Fruit fly (Drosophila melanogaster): ENCODE measurements around the gene Ugalt.

Gene Ugalt

DNA sequence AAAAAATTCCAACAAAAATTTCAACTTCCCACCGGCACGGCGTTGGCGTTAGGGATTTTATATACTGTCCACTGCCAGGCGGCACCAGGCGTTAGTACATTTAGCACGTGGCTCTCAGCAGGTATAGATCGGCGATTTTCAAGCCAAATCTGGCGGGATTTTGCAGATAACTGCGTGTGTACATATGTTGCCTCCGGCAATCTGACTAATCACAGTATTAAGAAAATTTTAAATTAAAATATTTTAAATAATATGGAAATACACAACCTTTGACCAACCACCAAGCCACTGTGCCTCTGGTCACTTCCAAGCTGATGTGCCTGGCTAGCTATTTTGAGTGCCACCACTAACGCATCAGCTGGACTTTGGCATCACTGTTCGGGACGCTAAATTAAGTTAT is 28.5 kb upstream of the Ugalt start, which contains the start of the genes ttm50 and CG2712 (continued):
- no peak for TF ChIP-seq CG31365 (tag; optimal IDR thresholded peaks at IDR 0.05)
- TF ChIP-seq klu (GFP tag; IDR thresholded peaks at IDR 0.05) = 0 out of 2 replicates have a peak, but pooled peaks have one; percentile 9
- TF ChIP-seq CG4617 (GFP tag; optimal IDR thresholded peaks at IDR 0.05; ENCODE audit: borderline replicate concordance) = peak; percentile 50
- peak; percentile 48 for TF ChIP-seq CG7556 (GFP tag; optimal IDR thresholded peaks at IDR 0.05)
- peak; percentile 38 for TF ChIP-seq Nf-YB (GFP tag; optimal IDR thresholded peaks at IDR 0.05)
- TF ChIP-seq toy (GFP tag; IDR thresholded peaks at IDR 0.05) = no peak
- TF ChIP-seq gro (GFP tag; optimal IDR thresholded peaks at IDR 0.05) = no peak
- no peak for TF ChIP-seq CG7987 (GFP tag; optimal IDR thresholded peaks at IDR 0.05)
- peak; percentile 58; the same call in 1 of the 2 replicates for TF ChIP-seq lmd (GFP tag; IDR thresholded peaks at IDR 0.05)
- peak; percentile 29; the same call in 1 of the 2 replicates for TF ChIP-seq ranshi (GFP tag; IDR thresholded peaks at IDR 0.05)
- no peak for TF ChIP-seq ash1 (GFP tag; optimal IDR thresholded peaks at IDR 0.05)
- no peak for TF ChIP-seq ewg (GFP tag; optimal IDR thresholded peaks at IDR 0.05)
- peak; percentile 21 to 52 for TF ChIP-seq dpn (GFP tag; optimal IDR thresholded peaks at IDR 0.05)
- TF ChIP-seq CG5180 (GFP tag; optimal IDR thresholded peaks at IDR 0.05) = no peak
- TF ChIP-seq HmgD (GFP tag; optimal IDR thresholded peaks at IDR 0.05) = no peak
- TF ChIP-seq CG14965 (GFP tag; optimal IDR thresholded peaks at IDR 0.05; ENCODE audit: borderline replicate concordance) = no peak
- TF ChIP-seq mirr (GFP tag; optimal IDR thresholded peaks at IDR 0.05) = peak; percentile 12
- TF ChIP-seq CG10267 (tag; optimal IDR thresholded peaks at IDR 0.05) = peak; percentile 59
- no peak for TF ChIP-seq Drgx (GFP tag; IDR thresholded peaks at IDR 0.05)
- TF ChIP-seq grau (tag; optimal IDR thresholded peaks at IDR 0.05) = peak; percentile 74
- TF ChIP-seq CG8281 (tag; optimal IDR thresholded peaks at IDR 0.05) = peak; percentile 27
- TF ChIP-seq trem (tag; optimal IDR thresholded peaks at IDR 0.05) = peak; percentile 67
- TF ChIP-seq chn (GFP tag; optimal IDR thresholded peaks at IDR 0.05) = peak; percentile 25
- peak; percentile 40 for TF ChIP-seq CG12104 (GFP tag; optimal IDR thresholded peaks at IDR 0.05)
- TF ChIP-seq Elba2 (GFP tag; optimal IDR thresholded peaks at IDR 0.05) = no peak
- TF ChIP-seq CG17829 (tag; optimal IDR thresholded peaks at IDR 0.05) = peak; percentile 61
- TF ChIP-seq org-1 (GFP tag; optimal IDR thresholded peaks at IDR 0.05) = no peak
- TF ChIP-seq CG18619 (GFP tag; optimal IDR thresholded peaks at IDR 0.05) = no peak
- peak; percentile 27; the same call in 1 of the 2 replicates for TF ChIP-seq NFAT (GFP tag; IDR thresholded peaks at IDR 0.05)
- no peak for TF ChIP-seq CG4282 (GFP tag; optimal IDR thresholded peaks at IDR 0.05)
- no peak for TF ChIP-seq hkb (optimal IDR thresholded peaks at IDR 0.05)
- no peak for TF ChIP-seq hkb (GFP tag; IDR thresholded peaks at IDR 0.05)
- TF ChIP-seq Fer2 (tag; optimal IDR thresholded peaks at IDR 0.05) = peak; percentile 27
- TF ChIP-seq pum (GFP tag; optimal IDR thresholded peaks at IDR 0.05) = no peak
- TF ChIP-seq CG10274 (GFP tag; optimal IDR thresholded peaks at IDR 0.05) = no peak
- TF ChIP-seq HLH3B (GFP tag; IDR thresholded peaks at IDR 0.05) = peak; percentile 15; the same call in 1 of the 2 replicates
- TF ChIP-seq CG13287 (GFP tag; IDR thresholded peaks at IDR 0.05; ENCODE audit: partially characterized antibody) = no peak
- no peak for TF ChIP-seq jumu (GFP tag; optimal IDR thresholded peaks at IDR 0.05)
- TF ChIP-seq Myb (GFP tag; optimal IDR thresholded peaks at IDR 0.05) = no peak
- TF ChIP-seq CG17359 (tag; optimal IDR thresholded peaks at IDR 0.05) = peak; percentile 19
- no peak for TF ChIP-seq Hr39 (optimal IDR thresholded peaks at IDR 0.05)
- peak; percentile 40 for TF ChIP-seq zen (tag; optimal IDR thresholded peaks at IDR 0.05)
- TF ChIP-seq Nf-YA (GFP tag; IDR thresholded peaks at IDR 0.05) = no peak
- peak; percentile 40; the same call in 1 of the 2 replicates for TF ChIP-seq CG7372 (GFP tag; IDR thresholded peaks at IDR 0.05)
- peak; percentile 40; the same call in 1 of the 2 replicates for TF ChIP-seq sisA (GFP tag; IDR thresholded peaks at IDR 0.05)
- no peak for TF ChIP-seq sens-2 (GFP tag; IDR thresholded peaks at IDR 0.05)
- peak; percentile 54 for TF ChIP-seq Ssrp (tag; optimal IDR thresholded peaks at IDR 0.05)
- TF ChIP-seq Gsc (GFP tag; IDR thresholded peaks at IDR 0.05) = no peak
- no peak for TF ChIP-seq TFAM (GFP tag; optimal IDR thresholded peaks at IDR 0.05)
- no peak for TF ChIP-seq CG11695 (GFP tag; IDR thresholded peaks at IDR 0.05)
- peak; percentile 62 for TF ChIP-seq Ets65A (GFP tag)
- TF ChIP-seq CG18476 (GFP tag; optimal IDR thresholded peaks at IDR 0.05) = peak; percentile 35

Measured in whole organism, embryonic.